Fruit fly (Drosophila melanogaster) whole organism, prepupa: ENCODE results near the gene CG6661.

Experiments used
- CG16779 ChIP-seq: fragments of 200-800 bp; sonication (Bioruptor generic); optimal IDR thresholded peaks from 3 replicates; lab custom pipeline; 2017; ENCODE audit warnings: missing biosample characterization, mild to moderate bottlenecking, missing genetic modification characterization
- CG4318 ChIP-seq: fragments of 200-800 bp; sonication (Bioruptor generic); optimal IDR thresholded peaks from 3 replicates; lab custom pipeline; 2017; ENCODE audit warnings: missing biosample characterization, mild to moderate bottlenecking, missing genetic modification characterization
- Ets96B ChIP-seq: fragments of 200-800 bp; optimal IDR thresholded peaks from 2 replicates; lab custom pipeline; 2019; ENCODE audit warnings: missing biosample characterization, mild to moderate bottlenecking, missing genetic modification characterization, moderate library complexity
- Met ChIP-seq: fragments of 200-800 bp; sonication (Bioruptor generic); optimal IDR thresholded peaks from 3 replicates; lab custom pipeline; 2016; ENCODE audit warnings: missing biosample characterization, missing genetic modification characterization
- net ChIP-seq: fragments of 200-800 bp; sonication (Bioruptor generic); optimal IDR thresholded peaks from 3 replicates; lab custom pipeline; 2016; ENCODE audit warnings: missing biosample characterization, missing genetic modification characterization

- TF ChIP-seq Met (GFP tag; lab: Kevin White, UChicago): peak; percentile 5
- TF ChIP-seq CG4318 (GFP tag; lab: Kevin White, UChicago): no peak
- TF ChIP-seq net (GFP tag; lab: Kevin White, UChicago): peak; percentile 21
- no peak for TF ChIP-seq Ets96B (tag; lab: Kevin White, UChicago)
- TF ChIP-seq CG16779 (tag; lab: Kevin White, UChicago): no peak
Measured at dm6 chr3L:14004041-14004407, 30.6 kb upstream of the CG6661 start.
